Worm (Caenorhabditis elegans) whole organism, L4 larva: ENCODE measurements around the gene lido-18.
A peak's percentile ranks its signal among the peaks of the same experiment; 100 is the strongest.

Source experiments
- F37D6.2 ChIP-seq: sonication (generic microtip); optimal IDR thresholded peaks from 2 replicates; lab custom pipeline; 2016; ENCODE audit warnings: mild to moderate bottlenecking, missing genetic modification characterization, missing compliant biosample characterization
- F44E2.7 ChIP-seq: fragments of 200-800 bp; sonication (Bioruptor generic); IDR thresholded peaks from 2 replicates; pipeline ENCODE4 v2.1.2; 2022; ENCODE audit warnings: missing genetic modification characterization, missing compliant biosample characterization
- F49E8.2 ChIP-seq: sonication (generic microtip); optimal IDR thresholded peaks from 2 replicates; lab custom pipeline; 2016; ENCODE audit warnings: missing compliant biosample characterization, mild to moderate bottlenecking, missing genetic modification characterization, borderline replicate concordance
- T20F7.1 ChIP-seq: fragments of 200-800 bp; sonication (Bioruptor generic); optimal IDR thresholded peaks from 2 replicates; lab custom pipeline; 2018; ENCODE audit warnings: mild to moderate bottlenecking, missing genetic modification characterization, missing compliant biosample characterization
- Y75B8A.6 ChIP-seq: fragments of 200-800 bp; sonication (Bioruptor generic); IDR thresholded peaks from 2 replicates; pipeline ENCODE4 v1.3.6; 2022; ENCODE audit warnings: missing genetic modification reagents, missing genetic modification characterization, missing compliant biosample characterization
- aly-2 ChIP-seq: sonication (generic microtip); optimal IDR thresholded peaks from 2 replicates; lab custom pipeline; 2018; ENCODE audit warnings: missing biosample characterization, missing genetic modification characterization
- ama-1 ChIP-seq: fragments of 150-350 bp; optimal IDR thresholded peaks from 2 replicates; lab custom pipeline; 2014; ENCODE audit warnings: inconsistent platforms, mixed read lengths
- ceh-28 ChIP-seq: fragments of 150-350 bp; optimal IDR thresholded peaks from 2 replicates; lab custom pipeline; 2014; ENCODE audit warnings: missing biosample characterization, missing genetic modification reagents, missing genetic modification characterization
- ceh-32 ChIP-seq: sonication (generic microtip); optimal IDR thresholded peaks from 2 replicates; lab custom pipeline; 2016; ENCODE audit warnings: mild to moderate bottlenecking, missing genetic modification characterization, missing compliant biosample characterization; ENCODE audit not compliant: poor library complexity
- ceh-44 ChIP-seq: fragments of 200-800 bp; sonication (Bioruptor generic); IDR thresholded peaks from 2 replicates; pipeline ENCODE4 v1.3.6; 2022; ENCODE audit warnings: missing genetic modification reagents, missing genetic modification characterization, missing compliant biosample characterization
- ces-1 ChIP-seq: fragments of 150-350 bp; sonication (generic microtip); optimal IDR thresholded peaks from 4 replicates; lab custom pipeline; 2014; ENCODE audit warnings: missing biosample characterization, missing genetic modification reagents, missing genetic modification characterization
- cey-2 ChIP-seq: sonication (generic microtip); optimal IDR thresholded peaks from 3 replicates; lab custom pipeline; 2017; ENCODE audit warnings: missing genetic modification characterization, mild to moderate bottlenecking, missing compliant biosample characterization, antibody characterized with exemption, borderline replicate concordance; ENCODE audit not compliant: insufficient read depth
- ctbp-1 ChIP-seq: fragments of 200-800 bp; sonication (Bioruptor generic); IDR thresholded peaks from 2 replicates; pipeline ENCODE4 v1.3.6; 2022; ENCODE audit warnings: missing genetic modification reagents, missing genetic modification characterization, missing compliant biosample characterization
- daf-16 ChIP-seq, 3 experiments: sonication (generic microtip); optimal IDR thresholded peaks; 2 replicates each; lab custom pipeline; 2016 to 2017; ENCODE audit warnings: missing genetic modification characterization in 3 of 3, missing genetic modification reagents in 3 of 3, mild to moderate bottlenecking in 2 of 3, missing compliant biosample characterization in 2 of 3, missing biosample characterization in 1 of 3, moderate library complexity in 1 of 3
- dmd-6 ChIP-seq: fragments of 200-800 bp; sonication (Bioruptor generic); IDR thresholded peaks from 2 replicates; pipeline ENCODE4 v1.3.6; 2022; ENCODE audit warnings: missing genetic modification reagents, missing genetic modification characterization, missing compliant biosample characterization
- dpl-1 ChIP-seq: fragments of 150-350 bp; optimal IDR thresholded peaks from 2 replicates; lab custom pipeline; 2014; ENCODE audit warnings: missing biosample characterization, missing genetic modification reagents, missing genetic modification characterization
- duxl-1 ChIP-seq: sonication (generic microtip); optimal IDR thresholded peaks from 2 replicates; lab custom pipeline; 2016; ENCODE audit warnings: mild to moderate bottlenecking, missing genetic modification characterization, moderate library complexity, missing compliant biosample characterization; ENCODE audit not compliant: poor library complexity
- egl-43 ChIP-seq: fragments of 200-800 bp; sonication (Bioruptor generic); IDR thresholded peaks from 2 replicates; pipeline ENCODE4 v1.3.6; 2022; ENCODE audit warnings: missing genetic modification reagents, missing genetic modification characterization, missing compliant biosample characterization
- fkh-10 ChIP-seq: fragments of 150-350 bp; optimal IDR thresholded peaks from 2 replicates; lab custom pipeline; 2014; ENCODE audit warnings: missing biosample characterization, missing genetic modification reagents, missing genetic modification characterization
- hlh-11 ChIP-seq: fragments of 200-800 bp; sonication (Bioruptor generic); optimal IDR thresholded peaks from 2 replicates; lab custom pipeline; 2018; ENCODE audit warnings: mild to moderate bottlenecking, missing genetic modification characterization, missing compliant biosample characterization
- hlh-30 ChIP-seq: sonication (generic microtip); optimal IDR thresholded peaks from 2 replicates; lab custom pipeline; 2017; ENCODE audit warnings: antibody characterized with exemption, mild to moderate bottlenecking, missing genetic modification characterization, missing compliant biosample characterization; ENCODE audit not compliant: insufficient read depth
- hmg-1.1 ChIP-seq: fragments of 200-800 bp; sonication (Bioruptor generic); IDR thresholded peaks from 2 replicates; pipeline ENCODE4 v1.3.6; 2022; ENCODE audit warnings: missing genetic modification reagents, missing genetic modification characterization, missing compliant biosample characterization
- lin-1 ChIP-seq: fragments of 200-800 bp; sonication (Bioruptor generic); IDR thresholded peaks from 2 replicates; pipeline ENCODE4 v1.3.6; 2022; ENCODE audit warnings: missing genetic modification reagents, missing genetic modification characterization, missing compliant biosample characterization
- lin-15B ChIP-seq: fragments of 150-350 bp; sonication (generic microtip); optimal IDR thresholded peaks from 3 replicates; lab custom pipeline; 2014; ENCODE audit warnings: missing biosample characterization, missing genetic modification characterization
- lin-29 ChIP-seq: fragments of 200-800 bp; sonication (Bioruptor generic); IDR thresholded peaks from 2 replicates; pipeline ENCODE4 v1.3.6; 2022; ENCODE audit warnings: missing genetic modification reagents, missing genetic modification characterization, missing compliant biosample characterization
- lin-38 ChIP-seq: fragments of 200-800 bp; sonication (Bioruptor generic); IDR thresholded peaks from 2 replicates; pipeline ENCODE4 v1.3.6; 2022; ENCODE audit warnings: missing genetic modification reagents, missing genetic modification characterization, missing compliant biosample characterization
- lin-39 ChIP-seq: fragments of 150-350 bp; optimal IDR thresholded peaks from 2 replicates; lab custom pipeline; 2014; ENCODE audit warnings: missing biosample characterization, missing genetic modification reagents, missing genetic modification characterization
- lsy-2 ChIP-seq, 2 experiments: fragments of 150-350 bp in 1 of 2; sonication (generic microtip) in 1 of 2; optimal IDR thresholded peaks; 2 replicates each; lab custom pipeline; 2014 to 2017; ENCODE audit warnings: missing biosample characterization in 2 of 2, missing genetic modification characterization in 2 of 2
- mdl-1 ChIP-seq, 2 experiments: fragments of 150-350 bp in 1 of 2; sonication (generic microtip) in 1 of 2; optimal IDR thresholded peaks; 2 replicates each; lab custom pipeline; 2014 to 2017; ENCODE audit warnings: missing biosample characterization in 2 of 2, missing genetic modification characterization in 2 of 2
- mes-2 ChIP-seq: sonication (generic microtip); optimal IDR thresholded peaks from 2 replicates; lab custom pipeline; 2016; ENCODE audit warnings: missing genotype, mild to moderate bottlenecking, missing genetic modification characterization, missing compliant biosample characterization; ENCODE audit not compliant: poor library complexity, severe bottlenecking
- mxl-3 ChIP-seq: fragments of 200-800 bp; sonication (Bioruptor generic); optimal IDR thresholded peaks from 2 replicates; lab custom pipeline; 2018; ENCODE audit warnings: mild to moderate bottlenecking, missing genetic modification characterization, missing compliant biosample characterization
- nhr-11 ChIP-seq: fragments of 150-350 bp; optimal IDR thresholded peaks from 2 replicates; lab custom pipeline; 2014; ENCODE audit warnings: missing biosample characterization, missing genetic modification characterization
- nhr-25 ChIP-seq: sonication (generic microtip); optimal IDR thresholded peaks from 2 replicates; lab custom pipeline; 2017; ENCODE audit warnings: missing genetic modification characterization, mild to moderate bottlenecking, missing compliant biosample characterization, antibody characterized with exemption, moderate library complexity, borderline replicate concordance; ENCODE audit not compliant: insufficient read depth
- nhr-28 ChIP-seq: fragments of 150-350 bp; optimal IDR thresholded peaks from 2 replicates; lab custom pipeline; 2014; ENCODE audit warnings: missing biosample characterization, missing genetic modification characterization
- nhr-42 ChIP-seq: fragments of 200-800 bp; sonication (Bioruptor generic); IDR thresholded peaks from 2 replicates; pipeline ENCODE4 v1.3.6; 2022; ENCODE audit warnings: missing genetic modification characterization, missing compliant biosample characterization
- php-3 ChIP-seq: fragments of 200-800 bp; sonication (Bioruptor generic); IDR thresholded peaks from 2 replicates; pipeline ENCODE4 v1.3.6; 2022; ENCODE audit warnings: missing genetic modification reagents, missing genetic modification characterization, missing compliant biosample characterization
- rbr-2 ChIP-seq: sonication (generic microtip); optimal IDR thresholded peaks from 2 replicates; lab custom pipeline; 2016; ENCODE audit warnings: missing genotype, missing genetic modification characterization, missing compliant biosample characterization
- set-16 ChIP-seq: fragments of 200-800 bp; sonication (Bioruptor generic); IDR thresholded peaks from 2 replicates; pipeline ENCODE4 v1.3.6; 2022; ENCODE audit warnings: missing genetic modification reagents, missing genetic modification characterization, missing compliant biosample characterization
- snpc-1.2 ChIP-seq: fragments of 200-800 bp; sonication (Bioruptor generic); IDR thresholded peaks from 2 replicates; pipeline ENCODE4 v1.3.6; 2022; ENCODE audit warnings: missing genetic modification reagents, missing genetic modification characterization, missing compliant biosample characterization
- spr-1 ChIP-seq: sonication (generic microtip); optimal IDR thresholded peaks from 2 replicates; lab custom pipeline; 2016; ENCODE audit warnings: mild to moderate bottlenecking, missing genetic modification characterization, missing compliant biosample characterization
- unc-130 ChIP-seq: sonication (generic microtip); optimal IDR thresholded peaks from 2 replicates; lab custom pipeline; 2016; ENCODE audit warnings: missing genetic modification reagents, missing genetic modification characterization, missing compliant biosample characterization
- unc-62 ChIP-seq, 3 experiments: fragments of 150-350 bp in 1 of 3; sonication (generic microtip); optimal IDR thresholded peaks in 2 of 3; peaks in 1 of 3; 1 replicate in 1 of 3; 2 replicates in 2 of 3; lab custom pipeline; 2014 to 2017; ENCODE audit warnings: missing biosample characterization in 3 of 3, missing genetic modification characterization in 3 of 3, missing genetic modification reagents in 3 of 3, missing genotype in 1 of 3
- vab-7 ChIP-seq: fragments of 200-800 bp; sonication (Bioruptor generic); IDR thresholded peaks from 2 replicates; pipeline ENCODE4 v1.3.6; 2022; ENCODE audit warnings: missing genetic modification reagents, missing genetic modification characterization, missing compliant biosample characterization
- zfp-3 ChIP-seq: fragments of 200-800 bp; sonication (Bioruptor generic); conservative IDR thresholded peaks from 2 replicates; pipeline ENCODE4 v1.3.6; 2022; ENCODE audit warnings: missing genetic modification reagents, missing genetic modification characterization, missing compliant biosample characterization
- zip-11 ChIP-seq: fragments of 200-800 bp; sonication (Bioruptor generic); IDR thresholded peaks from 2 replicates; pipeline ENCODE4 v1.3.6; 2022; ENCODE audit warnings: missing genetic modification characterization, missing compliant biosample characterization
- ztf-11 ChIP-seq: fragments of 150-350 bp; optimal IDR thresholded peaks from 2 replicates; lab custom pipeline; 2014; ENCODE audit warnings: missing biosample characterization, missing genetic modification characterization

Gene lido-18

ce11 chrIII:7656474-7656873, 5.6 kb upstream of the lido-18 start, which contains the start of gene ZK783.7:
Gene ZK783.7, plus strand, starts transcription at chrIII:7656719.
- TF ChIP-seq nhr-42 (GFP tag; lab: Robert Waterston, UW): no peak
- peak in 1 of 2 experiments; percentile 93 for TF ChIP-seq unc-62 (GFP tag; optimal IDR thresholded peaks at IDR 0.05 in 1 of 2; lab: Kevin White, UChicago)
- TF ChIP-seq unc-62 (tag; optimal IDR thresholded peaks at IDR 0.05; lab: Kevin White, UChicago): no peak

ce11 chrIII:7659440-7659839, 2.6 kb upstream of the lido-18 start:
- TF ChIP-seq php-3 (GFP tag; lab: Robert Waterston, UW) (peak; percentile 34; the same call in 1 of the 2 replicates), nhr-11 (tag; lab: Kevin White, UChicago) (peak; percentile 53), set-16 (GFP tag; lab: Robert Waterston, UW) (peak; percentile 87), T20F7.1 (GFP tag; lab: Kevin White, UChicago) (no peak), dmd-6 (GFP tag; lab: Robert Waterston, UW) (peak; percentile 14; the same call in 1 of the 2 replicates), ces-1 (GFP tag; lab: Kevin White, UChicago) (no peak), dpl-1 (peak; percentile 5), Y75B8A.6 (no peak), lin-1 (no peak), daf-16 (GFP tag; optimal IDR thresholded peaks at IDR 0.05; lab: Kevin White, UChicago) (peak in 1 of 2 experiments; percentile 25), daf-16 (tag; optimal IDR thresholded peaks at IDR 0.05; lab: Kevin White, UChicago) (no peak), zfp-3 (GFP tag; lab: Robert Waterston, UW) (no peak), egl-43 (GFP tag; lab: Robert Waterston, UW) (peak; percentile 74; the same call in 1 of the 2 replicates), ama-1 (lab: Kevin White, UChicago) (no peak), hlh-30 (tag; lab: Kevin White, UChicago) (peak; percentile 77), spr-1 (tag; lab: Kevin White, UChicago) (no peak), mxl-3 (peak; percentile 38), hmg-1.1 (GFP tag; lab: Robert Waterston, UW) (peak; percentile 69), aly-2 (tag; lab: Kevin White, UChicago) (no peak), F49E8.2 (tag; lab: Kevin White, UChicago) (no peak), nhr-25 (tag; lab: Kevin White, UChicago) (no peak), nhr-42 (GFP tag; lab: Robert Waterston, UW) (no peak), lin-39 (tag; lab: Kevin White, UChicago) (no peak), lsy-2 (tag; optimal IDR thresholded peaks at IDR 0.05; lab: Kevin White, UChicago) (peak; percentile 41 to 57), nhr-28 (tag; lab: Kevin White, UChicago) (peak; percentile 43), hlh-11 (peak; percentile 62), lin-15B (tag; lab: Kevin White, UChicago) (no peak), unc-62 (GFP tag; optimal IDR thresholded peaks at IDR 0.05 in 1 of 2; lab: Kevin White, UChicago) (peak in 1 of 2 experiments; percentile 74), unc-62 (tag; optimal IDR thresholded peaks at IDR 0.05; lab: Kevin White, UChicago) (no peak), snpc-1.2 (GFP tag; lab: Robert Waterston, UW) (no peak), mdl-1 (tag; optimal IDR thresholded peaks at IDR 0.05; lab: Kevin White, UChicago) (peak in 1 of 2 experiments; percentile 0), cey-2 (no peak), F44E2.7 (GFP tag; lab: Robert Waterston, UW) (no peak), mes-2 (tag; lab: Kevin White, UChicago) (peak; percentile 55), fkh-10 (GFP tag; lab: Kevin White, UChicago) (no peak), rbr-2 (tag; lab: Kevin White, UChicago) (peak; percentile 68), unc-130 (no peak), lin-29 (GFP tag; lab: Robert Waterston, UW) (no peak), zip-11 (GFP tag; lab: Robert Waterston, UW) (no peak), ceh-28 (tag; lab: Kevin White, UChicago) (no peak), vab-7 (0 out of 2 replicates have a peak, but pooled peaks have one; percentile 7), F37D6.2 (tag; lab: Kevin White, UChicago) (peak; percentile 49), ceh-44 (GFP tag; lab: Robert Waterston, UW) (no peak), ctbp-1 (GFP tag; lab: Robert Waterston, UW) (peak; percentile 76), ceh-32 (tag; lab: Kevin White, UChicago) (no peak), duxl-1 (tag; lab: Kevin White, UChicago) (no peak), ztf-11 (tag; lab: Kevin White, UChicago) (no peak), lin-38 (GFP tag; lab: Robert Waterston, UW) (no peak)
